Worm (Caenorhabditis elegans) whole organism, L2 larva: Measurements from ENCODE around the gene F37A4.3.

Experiments
- F13H6.1 ChIP-seq: sonication (generic microtip); optimal IDR thresholded peaks from 2 replicates; lab custom pipeline; 2016; ENCODE audit warnings: missing genetic modification characterization, missing compliant biosample characterization
- R02D3.7 ChIP-seq: fragments of 150-350 bp; optimal IDR thresholded peaks from 2 replicates; lab custom pipeline; 2014; ENCODE audit warnings: missing biosample characterization, missing genetic modification characterization
- Y55F3AM.14 ChIP-seq: fragments of 200-800 bp; sonication (Bioruptor generic); optimal IDR thresholded peaks from 2 replicates; lab custom pipeline; 2018; ENCODE audit warnings: mild to moderate bottlenecking, missing genetic modification characterization, missing compliant biosample characterization
- ZK546.5 ChIP-seq: sonication (generic microtip); optimal IDR thresholded peaks from 2 replicates; lab custom pipeline; 2017; ENCODE audit warnings: missing biosample characterization, missing genetic modification characterization
- ama-1 ChIP-seq: fragments of 150-350 bp; optimal IDR thresholded peaks from 2 replicates; lab custom pipeline; 2018; ENCODE audit warnings: inconsistent platforms
- blmp-1 ChIP-seq: sonication (generic microtip); optimal IDR thresholded peaks from 2 replicates; lab custom pipeline; 2017; ENCODE audit warnings: missing genetic modification characterization, mild to moderate bottlenecking, missing compliant biosample characterization, antibody characterized with exemption, moderate library complexity; ENCODE audit not compliant: insufficient read depth
- ceh-16 ChIP-seq: fragments of 150-350 bp; optimal IDR thresholded peaks from 2 replicates; lab custom pipeline; 2014; ENCODE audit warnings: missing biosample characterization, missing genetic modification characterization
- ceh-82 ChIP-seq: fragments of 150-350 bp; optimal IDR thresholded peaks from 2 replicates; lab custom pipeline; 2014; ENCODE audit warnings: missing biosample characterization, missing genetic modification characterization
- crh-2 ChIP-seq: sonication (generic microtip); optimal IDR thresholded peaks from 2 replicates; lab custom pipeline; 2017; ENCODE audit warnings: missing biosample characterization, missing genetic modification characterization
- egl-27 ChIP-seq: sonication (generic microtip); optimal IDR thresholded peaks from 3 replicates; lab custom pipeline; 2017; ENCODE audit warnings: missing biosample characterization, missing genetic modification reagents, missing genetic modification characterization
- elt-1 ChIP-seq: fragments of 150-350 bp; optimal IDR thresholded peaks from 2 replicates; lab custom pipeline; 2014; ENCODE audit warnings: missing biosample characterization, missing genetic modification characterization
- elt-3 ChIP-seq: sonication (generic microtip); optimal IDR thresholded peaks from 2 replicates; lab custom pipeline; 2017; ENCODE audit warnings: missing biosample characterization, missing genetic modification characterization
- fos-1 ChIP-seq: fragments of 150-350 bp; optimal IDR thresholded peaks from 2 replicates; lab custom pipeline; 2014; ENCODE audit warnings: missing biosample characterization, missing genetic modification characterization
- gmeb-1 ChIP-seq: fragments of 150-350 bp; optimal IDR thresholded peaks from 2 replicates; lab custom pipeline; 2014; ENCODE audit warnings: missing biosample characterization, missing genetic modification characterization
- lin-11 ChIP-seq: fragments of 150-350 bp; sonication (generic microtip); optimal IDR thresholded peaks from 2 replicates; lab custom pipeline; 2014; ENCODE audit warnings: missing biosample characterization, missing genetic modification characterization, inconsistent platforms, mixed read lengths
- lin-13 ChIP-seq: fragments of 150-350 bp; optimal IDR thresholded peaks from 2 replicates; lab custom pipeline; 2014; ENCODE audit warnings: missing biosample characterization, missing genetic modification reagents, missing genetic modification characterization
- lsy-2 ChIP-seq, 2 experiments: fragments of 150-350 bp in 1 of 2; sonication (generic microtip) in 1 of 2; optimal IDR thresholded peaks; 2 replicates each; lab custom pipeline; 2014 to 2017; ENCODE audit warnings: missing biosample characterization in 2 of 2, missing genetic modification characterization in 2 of 2
- mab-5 ChIP-seq: fragments of 150-350 bp; optimal IDR thresholded peaks from 2 replicates; lab custom pipeline; 2014; ENCODE audit warnings: missing biosample characterization, missing genetic modification characterization
- mbf-1 ChIP-seq: sonication (generic microtip); optimal IDR thresholded peaks from 2 replicates; lab custom pipeline; 2017; ENCODE audit warnings: missing biosample characterization, missing genetic modification characterization
- mdl-1 ChIP-seq, 2 experiments: fragments of 150-350 bp in 1 of 2; sonication (generic microtip) in 1 of 2; optimal IDR thresholded peaks; 2 replicates each; lab custom pipeline; 2017; ENCODE audit warnings: missing biosample characterization in 2 of 2, missing genetic modification characterization in 2 of 2
- nhr-10 ChIP-seq: sonication (generic microtip); optimal IDR thresholded peaks from 2 replicates; lab custom pipeline; 2017; ENCODE audit warnings: missing biosample characterization, missing genetic modification characterization
- nhr-11 ChIP-seq: fragments of 150-350 bp; optimal IDR thresholded peaks from 2 replicates; lab custom pipeline; 2014; ENCODE audit warnings: missing biosample characterization, missing genetic modification characterization
- nhr-12 ChIP-seq: fragments of 150-350 bp; optimal IDR thresholded peaks from 2 replicates; lab custom pipeline; 2014; ENCODE audit warnings: missing biosample characterization, missing genetic modification characterization
- nhr-129 ChIP-seq: fragments of 150-350 bp; optimal IDR thresholded peaks from 2 replicates; lab custom pipeline; 2014; ENCODE audit warnings: missing biosample characterization, missing genetic modification characterization
- nhr-21 ChIP-seq: fragments of 150-350 bp; optimal IDR thresholded peaks from 2 replicates; lab custom pipeline; 2014; ENCODE audit warnings: missing biosample characterization, missing genetic modification characterization
- nhr-23 ChIP-seq: fragments of 150-350 bp; optimal IDR thresholded peaks from 2 replicates; lab custom pipeline; 2014; ENCODE audit warnings: missing biosample characterization, missing genetic modification reagents, missing genetic modification characterization
- nhr-6 ChIP-seq: fragments of 150-350 bp; optimal IDR thresholded peaks from 2 replicates; lab custom pipeline; 2014; ENCODE audit warnings: missing biosample characterization, missing genetic modification characterization
- nhr-77 ChIP-seq: fragments of 150-350 bp; optimal IDR thresholded peaks from 2 replicates; lab custom pipeline; 2014; ENCODE audit warnings: missing biosample characterization, missing genetic modification characterization
- peb-1 ChIP-seq: fragments of 150-350 bp; optimal IDR thresholded peaks from 2 replicates; lab custom pipeline; 2014; ENCODE audit warnings: missing biosample characterization, missing genetic modification characterization
- skn-1 ChIP-seq: sonication (generic microtip); optimal IDR thresholded peaks from 2 replicates; lab custom pipeline; 2017; ENCODE audit warnings: missing biosample characterization, missing genetic modification characterization
- sma-3 ChIP-seq: sonication (generic microtip); optimal IDR thresholded peaks from 2 replicates; lab custom pipeline; 2016; ENCODE audit warnings: missing genetic modification reagents, missing genetic modification characterization, missing compliant biosample characterization
- sma-9 ChIP-seq, 2 experiments: fragments of 150-350 bp in 1 of 2; sonication (generic microtip) in 1 of 2; optimal IDR thresholded peaks; 2 replicates each; lab custom pipeline; 2014 to 2016; ENCODE audit warnings: missing genetic modification characterization in 2 of 2, mild to moderate bottlenecking in 1 of 2, missing biosample characterization in 1 of 2, missing compliant biosample characterization in 1 of 2, missing genetic modification reagents in 1 of 2, moderate library complexity in 1 of 2
- unc-39 ChIP-seq: fragments of 150-350 bp; optimal IDR thresholded peaks from 2 replicates; lab custom pipeline; 2014; ENCODE audit warnings: missing biosample characterization, missing genetic modification characterization
- unc-55 ChIP-seq: fragments of 150-350 bp; sonication (generic microtip); optimal IDR thresholded peaks from 3 replicates; lab custom pipeline; 2014; ENCODE audit warnings: missing biosample characterization, missing genetic modification reagents, missing genetic modification characterization
- ztf-1 ChIP-seq: fragments of 200-800 bp; sonication (Bioruptor generic); conservative IDR thresholded peaks from 2 replicates; pipeline ENCODE4 v1.3.6; 2022; ENCODE audit warnings: missing genetic modification characterization, missing compliant biosample characterization
- ztf-4 ChIP-seq: fragments of 150-350 bp; optimal IDR thresholded peaks from 2 replicates; lab custom pipeline; 2014; ENCODE audit warnings: missing biosample characterization, missing genetic modification characterization

Gene F37A4.3

DNA sequence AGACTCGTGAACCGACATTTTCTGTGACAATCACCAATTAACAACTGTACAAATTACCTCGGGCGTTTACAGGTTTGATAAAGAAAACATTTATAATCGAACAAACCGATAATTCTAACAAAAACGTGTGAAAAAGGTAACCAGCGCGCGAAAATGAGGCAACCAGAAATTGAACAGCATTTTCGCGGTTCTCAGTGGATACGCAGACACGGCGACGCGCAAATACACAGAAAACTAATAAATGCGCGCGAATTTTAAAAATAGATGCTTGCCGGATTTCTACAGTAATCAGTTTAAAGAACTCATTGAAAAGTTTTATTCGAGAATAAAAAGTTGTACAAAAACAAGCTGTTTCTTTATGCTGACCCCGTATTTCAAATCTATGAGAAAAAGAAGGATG lies 8.4 kb upstream of the F37A4.3 start, which contains the start of gene isw-1:
Gene isw-1 (minus strand): TSS at position 118 of the 400 bp plus-strand sequence.
- TF ChIP-seq gmeb-1 (peak; percentile 90), nhr-6 (tag; lab: Kevin White, UChicago) (no peak), unc-55 (GFP tag; lab: Kevin White, UChicago) (peak; percentile 70), lin-11 (tag; lab: Kevin White, UChicago) (peak; percentile 15), sma-3 (GFP tag; lab: Kevin White, UChicago) (peak; percentile 8), Y55F3AM.14 (no peak), fos-1 (tag; lab: Kevin White, UChicago) (peak; percentile 21), nhr-129 (tag; lab: Kevin White, UChicago) (peak; percentile 61)

DNA sequence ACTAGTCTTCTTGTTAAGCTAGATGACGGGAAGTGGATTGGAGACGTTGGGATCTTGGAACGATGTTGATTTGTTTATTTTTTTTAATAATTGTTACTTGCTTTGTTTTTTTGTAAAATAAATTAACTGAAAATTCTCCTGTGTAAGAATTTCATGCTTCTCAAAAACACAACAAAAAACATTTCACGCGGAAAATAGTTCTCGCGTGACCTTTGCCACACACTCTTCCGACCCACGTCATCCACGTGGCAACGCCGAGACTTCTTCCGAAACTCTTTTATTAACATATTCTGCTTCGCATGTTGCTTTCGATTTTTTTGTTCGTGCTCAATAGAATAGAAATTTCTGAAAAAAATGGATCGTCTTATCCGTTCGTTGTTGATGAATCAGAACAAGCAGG lies 6.8 kb upstream of the F37A4.3 start, which contains the start of gene F37A4.5:
Gene F37A4.5 (plus strand): TSS at position 301 of the 400 bp plus-strand sequence.
- TF ChIP-seq Y55F3AM.14: no peak
- TF ChIP-seq nhr-23 (tag; lab: Kevin White, UChicago): no peak
- TF ChIP-seq nhr-6 (tag; lab: Kevin White, UChicago): no peak
- TF ChIP-seq mbf-1 (tag; lab: Kevin White, UChicago): no peak
- no peak for TF ChIP-seq elt-1 (tag; lab: Kevin White, UChicago)
- no peak for TF ChIP-seq sma-9 (GFP tag; optimal IDR thresholded peaks at IDR 0.05; lab: Kevin White, UChicago)
- no peak for TF ChIP-seq sma-9 (tag; optimal IDR thresholded peaks at IDR 0.05; lab: Kevin White, UChicago)
- TF ChIP-seq crh-2: no peak
- TF ChIP-seq nhr-12 (tag; lab: Kevin White, UChicago): no peak
- no peak for TF ChIP-seq F13H6.1 (tag; lab: Kevin White, UChicago)
- no peak for TF ChIP-seq ceh-16 (tag; lab: Kevin White, UChicago)
- TF ChIP-seq nhr-77 (tag; lab: Kevin White, UChicago): no peak
- TF ChIP-seq lin-11 (tag; lab: Kevin White, UChicago): no peak

DNA sequence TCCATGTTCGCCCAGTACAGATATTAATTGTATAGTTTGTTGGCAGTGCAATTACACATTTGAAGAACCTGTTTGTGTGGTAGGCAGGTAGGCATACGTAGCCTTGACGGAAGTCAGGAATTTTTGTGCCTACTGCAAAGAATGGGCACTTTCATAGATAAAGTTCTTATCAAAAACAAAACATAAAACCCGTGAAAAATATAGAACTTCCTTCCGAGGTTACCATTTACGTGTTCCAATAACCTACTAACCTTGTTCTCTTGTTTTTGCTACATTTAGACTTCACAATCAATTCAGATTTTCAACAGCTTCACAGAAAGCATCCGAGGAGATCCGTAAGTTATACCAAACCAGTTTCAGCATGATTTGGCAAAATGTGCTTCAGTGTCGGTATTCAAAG lies 5.1 kb upstream of the F37A4.3 start, which contains the start of gene F37A4.4:
Gene F37A4.4 (plus strand): TSS at position 301 of the 400 bp plus-strand sequence.
- no peak for TF ChIP-seq nhr-10 (tag; lab: Kevin White, UChicago)
- no peak for TF ChIP-seq R02D3.7 (tag; lab: Kevin White, UChicago)
- TF ChIP-seq lsy-2 (tag; optimal IDR thresholded peaks at IDR 0.05; lab: Kevin White, UChicago): no peak
- no peak for TF ChIP-seq sma-9 (GFP tag; optimal IDR thresholded peaks at IDR 0.05; lab: Kevin White, UChicago)
- no peak for TF ChIP-seq sma-9 (tag; optimal IDR thresholded peaks at IDR 0.05; lab: Kevin White, UChicago)
- TF ChIP-seq nhr-23 (tag; lab: Kevin White, UChicago): no peak
- no peak for TF ChIP-seq elt-3 (tag; lab: Kevin White, UChicago)
- TF ChIP-seq ztf-4 (tag; lab: Kevin White, UChicago): no peak
- TF ChIP-seq Y55F3AM.14: no peak
- TF ChIP-seq ZK546.5 (tag; lab: Kevin White, UChicago): no peak
- no peak for TF ChIP-seq skn-1
- no peak for TF ChIP-seq nhr-77 (tag; lab: Kevin White, UChicago)
- TF ChIP-seq blmp-1 (tag; lab: Kevin White, UChicago): no peak
- TF ChIP-seq mab-5 (tag; lab: Kevin White, UChicago): no peak
- TF ChIP-seq ztf-1 (GFP tag; lab: Robert Waterston, UW): no peak
- no peak for TF ChIP-seq sma-3 (GFP tag; lab: Kevin White, UChicago)

DNA sequence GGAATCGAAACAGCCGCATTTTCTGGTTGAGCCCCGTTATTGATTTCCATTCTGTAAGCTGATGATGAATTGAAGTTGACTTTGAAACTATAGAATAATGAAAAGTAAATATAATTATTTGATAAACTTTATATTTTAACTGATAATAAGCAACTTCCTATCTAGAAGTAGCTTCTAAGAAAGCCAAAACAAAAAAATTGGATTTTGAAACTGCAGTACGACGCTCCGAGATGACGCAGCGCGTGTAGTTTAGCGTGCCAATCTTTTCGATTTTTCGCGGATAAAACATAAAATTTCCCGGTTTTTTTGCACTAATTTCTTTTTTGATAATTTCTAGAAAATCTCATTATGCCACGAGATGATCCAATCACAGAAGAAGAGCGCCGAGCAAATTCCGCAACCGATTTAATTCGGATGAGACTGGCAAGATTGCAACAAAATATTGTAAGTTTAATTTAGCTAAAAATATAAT lies 3.9 kb downstream of the F37A4.3 start, which contains the start of the genes bath-41 and F37A4.2:
Gene bath-41 (minus strand): TSS at position 51 of the 472 bp plus-strand sequence.
Gene F37A4.2 (plus strand): TSS at position 247 of the 472 bp plus-strand sequence.
- TF ChIP-seq nhr-11: no peak
- TF ChIP-seq elt-3 (tag; lab: Kevin White, UChicago): no peak
- no peak for TF ChIP-seq nhr-21 (tag; lab: Kevin White, UChicago)
- no peak for TF ChIP-seq ceh-82 (tag; lab: Kevin White, UChicago)
- TF ChIP-seq gmeb-1: peak; percentile 29

DNA sequence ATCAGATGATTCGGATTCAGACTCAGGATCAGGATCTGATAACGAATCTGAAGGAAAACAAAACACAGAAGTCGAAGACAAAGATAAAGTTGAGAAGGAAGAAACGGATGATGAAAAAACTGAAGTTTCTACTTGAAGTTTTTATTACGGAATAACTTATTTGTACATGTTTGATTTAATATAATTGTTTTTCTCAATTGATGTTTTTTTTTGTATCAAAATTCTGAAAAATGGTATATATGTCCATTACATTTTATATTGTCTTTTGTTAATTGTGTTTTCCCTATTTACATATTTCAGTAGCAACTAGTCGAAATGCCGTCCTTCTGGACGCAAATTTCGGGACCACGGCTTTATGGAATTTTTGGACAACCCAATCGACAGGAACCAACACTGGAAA lies 4.7 kb downstream of the F37A4.3 start, which contains the start of gene F37A4.1:
Gene F37A4.1 (plus strand): TSS at position 301 of the 400 bp plus-strand sequence.
- no peak for TF ChIP-seq lsy-2 (tag; optimal IDR thresholded peaks at IDR 0.05; lab: Kevin White, UChicago)
- no peak for TF ChIP-seq gmeb-1
- TF ChIP-seq unc-39: no peak
- TF ChIP-seq nhr-11: no peak
- TF ChIP-seq lin-11 (tag; lab: Kevin White, UChicago): no peak
- TF ChIP-seq blmp-1 (tag; lab: Kevin White, UChicago): no peak
- no peak for TF ChIP-seq sma-9 (GFP tag; optimal IDR thresholded peaks at IDR 0.05; lab: Kevin White, UChicago)
- TF ChIP-seq sma-9 (tag; optimal IDR thresholded peaks at IDR 0.05; lab: Kevin White, UChicago): no peak
- no peak for TF ChIP-seq fos-1 (tag; lab: Kevin White, UChicago)
- TF ChIP-seq egl-27: no peak
- no peak for TF ChIP-seq nhr-12 (tag; lab: Kevin White, UChicago)
- TF ChIP-seq ama-1 (lab: Kevin White, UChicago): no peak
- no peak for TF ChIP-seq ceh-82 (tag; lab: Kevin White, UChicago)
- TF ChIP-seq lin-13 (GFP tag; lab: Kevin White, UChicago): no peak
- no peak for TF ChIP-seq ceh-16 (tag; lab: Kevin White, UChicago)
- no peak for TF ChIP-seq mbf-1 (tag; lab: Kevin White, UChicago)
- no peak for TF ChIP-seq mdl-1 (tag; optimal IDR thresholded peaks at IDR 0.05; lab: Kevin White, UChicago)
- TF ChIP-seq peb-1 (tag; lab: Kevin White, UChicago): no peak
- no peak for TF ChIP-seq mab-5 (tag; lab: Kevin White, UChicago)
- no peak for TF ChIP-seq elt-1 (tag; lab: Kevin White, UChicago)
